Worm (Caenorhabditis elegans): Measurements from ENCODE around the gene F38E1.10.

Gene F38E1.10

DNA sequence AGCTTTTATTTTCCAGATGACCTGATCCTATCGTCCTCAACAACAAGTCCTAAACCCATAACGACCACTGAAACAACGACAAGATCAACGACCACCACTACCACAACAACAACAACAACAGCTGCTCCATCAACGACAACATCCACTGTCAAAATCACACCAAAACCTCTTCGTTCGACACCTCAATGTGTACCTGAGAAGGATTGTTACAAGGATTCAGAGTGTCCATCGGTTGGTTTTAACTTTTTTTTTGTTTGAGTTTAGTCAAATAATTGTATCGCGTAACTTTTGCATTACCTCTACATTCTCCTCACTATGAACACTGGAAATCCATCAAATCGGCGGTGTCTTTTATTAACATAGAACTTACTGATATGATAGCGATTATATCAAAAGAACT, 4.8 kb upstream of the F38E1.10 start:
- no peak for TF ChIP-seq ceh-43 (GFP tag; optimal IDR thresholded peaks at IDR 0.05)
- no peak for TF ChIP-seq nhr-12 (tag; optimal IDR thresholded peaks at IDR 0.05)

DNA sequence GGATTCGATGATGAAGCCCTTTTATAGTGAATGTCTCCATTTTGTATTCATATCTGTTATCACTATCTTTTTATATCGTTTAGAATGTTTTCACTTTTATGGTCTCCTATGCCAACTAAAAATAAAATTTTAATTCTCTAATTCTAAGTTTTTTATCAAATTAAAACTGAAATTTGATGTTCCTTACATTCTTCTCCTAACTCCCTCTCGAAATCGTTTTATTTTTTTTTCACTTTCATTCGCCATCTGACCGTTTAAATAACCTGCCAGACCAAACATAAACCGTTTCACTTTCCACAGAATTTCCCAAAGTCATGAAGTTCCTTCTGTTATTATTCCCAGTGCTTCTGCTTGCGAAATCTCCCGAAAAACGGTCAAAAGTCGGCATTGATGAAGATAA, 3.9 kb upstream of the F38E1.10 start, which contains the start of gene F52E1.5:
Gene F52E1.5 (plus strand): TSS at position 301 of the 400 bp plus-strand sequence.
- TF ChIP-seq mep-1 (tag; optimal IDR thresholded peaks at IDR 0.05), result no peak

DNA sequence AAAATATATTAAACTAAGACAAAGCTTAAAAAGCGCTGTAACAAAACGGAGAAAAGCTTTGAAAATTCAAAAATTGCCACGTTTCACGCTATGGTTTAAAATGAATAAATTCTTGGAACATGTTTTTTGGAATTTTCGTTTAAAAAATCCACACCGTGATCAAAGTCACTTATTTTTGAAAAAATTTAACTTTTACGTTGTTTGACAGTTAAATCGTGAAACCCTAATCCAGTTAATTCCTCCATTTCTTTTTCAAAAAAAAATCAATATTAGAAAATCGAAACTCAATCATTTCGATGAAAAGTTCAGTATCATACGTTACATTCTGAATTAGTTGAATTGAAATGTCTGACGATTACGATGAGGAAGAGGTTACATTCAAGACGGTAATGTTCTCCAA, 530 bp upstream of the F38E1.10 start, which contains the start of gene F38E1.3:
Gene F38E1.3 (plus strand): TSS at position 301 of the 400 bp plus-strand sequence.
- TF ChIP-seq sem-2 (GFP tag; optimal IDR thresholded peaks at IDR 0.05), result no peak
- TF ChIP-seq M03D4.4 (tag; optimal IDR thresholded peaks at IDR 0.05), result no peak
- TF ChIP-seq snpc-4 (tag; optimal IDR thresholded peaks at IDR 0.05), result no peak
- no peak for TF ChIP-seq bed-3 (GFP tag; optimal IDR thresholded peaks at IDR 0.05)
- no peak for TF ChIP-seq ham-2 (GFP tag; optimal IDR thresholded peaks at IDR 0.05)
- TF ChIP-seq nhr-28 (tag; optimal IDR thresholded peaks at IDR 0.05), result no peak
- no peak for TF ChIP-seq unc-62 (GFP tag; optimal IDR thresholded peaks at IDR 0.05)
- TF ChIP-seq ceh-39 (tag; optimal IDR thresholded peaks at IDR 0.05), result no peak

DNA sequence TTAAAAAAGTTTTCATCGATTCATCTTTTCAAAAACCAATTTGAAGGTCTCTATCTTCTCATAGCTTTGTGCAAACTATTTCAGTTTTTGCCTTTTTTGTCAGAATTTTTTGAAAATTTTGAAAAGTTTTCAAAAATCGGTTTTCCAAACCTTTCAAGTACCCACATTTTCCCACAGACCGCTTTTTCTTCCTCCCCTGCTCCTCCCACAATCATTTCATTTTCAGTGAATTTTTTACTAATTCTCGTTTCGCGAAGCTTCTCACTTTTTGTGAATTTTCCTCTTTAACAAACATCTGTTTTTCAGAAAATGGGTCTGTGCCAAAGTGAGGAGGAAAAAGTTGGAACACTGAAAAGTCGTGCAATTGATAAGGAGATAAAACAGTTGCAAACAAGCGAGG, 4.6 kb downstream of the F38E1.10 start, which contains the start of gene gpa-2:
Gene gpa-2 (plus strand): TSS at position 301 of the 400 bp plus-strand sequence.
- TF ChIP-seq nhr-12 (tag; optimal IDR thresholded peaks at IDR 0.05), result no peak
- no peak for TF ChIP-seq elt-3 (tag; optimal IDR thresholded peaks at IDR 0.05)
- TF ChIP-seq hlh-1 (tag; optimal IDR thresholded peaks at IDR 0.05), result no peak
- TF ChIP-seq ceh-43 (GFP tag; optimal IDR thresholded peaks at IDR 0.05), result no peak
- no peak for TF ChIP-seq lin-32 (GFP tag; optimal IDR thresholded peaks at IDR 0.05)
- TF ChIP-seq unc-120 (tag; optimal IDR thresholded peaks at IDR 0.05; ENCODE audit: poor library complexity, severe bottlenecking), result no peak
- no peak for TF ChIP-seq snpc-4 (tag; optimal IDR thresholded peaks at IDR 0.05)

DNA sequence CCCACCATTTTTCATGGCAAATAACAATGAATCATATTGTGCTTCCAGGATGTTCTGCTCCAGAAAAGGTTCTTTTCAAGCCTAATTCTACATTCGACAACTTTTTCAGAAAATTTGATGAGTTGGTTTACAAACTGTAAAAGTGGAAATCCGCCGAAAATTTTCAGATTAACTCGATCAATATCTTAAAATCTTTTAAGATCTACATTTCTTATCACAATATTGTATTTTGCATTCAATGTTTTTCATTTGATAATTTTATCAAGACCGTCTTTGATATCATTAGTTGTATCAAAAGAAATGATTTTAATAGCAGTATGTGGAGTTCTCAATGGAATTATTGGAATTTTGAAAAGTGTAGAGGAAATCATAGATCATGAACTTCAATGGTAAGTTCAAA, 15.5 kb downstream of the F38E1.10 start, which contains the start of gene F38E1.6:
Gene F38E1.6 (plus strand): TSS at position 301 of the 400 bp plus-strand sequence.
- TF ChIP-seq ceh-83 (GFP tag; optimal IDR thresholded peaks at IDR 0.05) (no peak), mls-2 (tag; optimal IDR thresholded peaks at IDR 0.05) (no peak), tbx-8 (GFP tag; optimal IDR thresholded peaks at IDR 0.05) (no peak), nhr-12 (tag; optimal IDR thresholded peaks at IDR 0.05) (no peak), unc-39 (tag; optimal IDR thresholded peaks at IDR 0.05) (no peak), lsy-2 (tag; optimal IDR thresholded peaks at IDR 0.05) (no peak), unc-120 (tag; optimal IDR thresholded peaks at IDR 0.05; ENCODE audit: poor library complexity, severe bottlenecking) (no peak), nhr-28 (tag; optimal IDR thresholded peaks at IDR 0.05) (no peak), elt-3 (tag; optimal IDR thresholded peaks at IDR 0.05) (no peak), lin-13 (tag; optimal IDR thresholded peaks at IDR 0.05) (no peak), pha-4 (tag; optimal IDR thresholded peaks at IDR 0.05) (no peak)

DNA sequence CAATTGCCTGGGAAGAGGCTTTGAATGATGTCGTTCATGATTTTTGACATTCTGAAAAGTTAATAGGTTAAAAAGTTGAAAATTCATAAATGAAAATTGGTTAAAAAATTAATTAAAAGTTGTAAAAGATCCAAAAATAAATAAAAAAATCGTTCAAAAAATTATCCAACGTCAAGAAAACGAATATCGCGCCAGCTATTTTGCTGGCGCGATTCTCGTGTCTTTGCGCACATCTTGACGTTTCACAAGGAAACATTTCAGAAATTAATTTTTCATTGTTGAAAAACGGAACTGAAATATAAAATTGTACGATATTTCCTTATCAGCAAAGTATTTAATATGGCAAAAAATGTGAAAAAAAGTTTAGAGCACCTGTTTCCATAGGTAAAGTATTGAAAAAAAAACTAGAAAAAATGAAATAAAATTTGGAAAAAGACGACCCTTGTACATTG, 16.2 kb downstream of the F38E1.10 start, which contains the start of gene mpdu-1:
Gene mpdu-1 (minus strand): TSS at position 51 of the 452 bp plus-strand sequence.
- TF ChIP-seq snpc-4 (tag; optimal IDR thresholded peaks at IDR 0.05) (no peak), unc-120 (tag; optimal IDR thresholded peaks at IDR 0.05; ENCODE audit: poor library complexity, severe bottlenecking) (no peak), nhr-76 (tag; optimal IDR thresholded peaks at IDR 0.05) (no peak), tbx-8 (GFP tag; optimal IDR thresholded peaks at IDR 0.05) (no peak), zip-8 (tag; optimal IDR thresholded peaks at IDR 0.05) (no peak), hlh-1 (tag; optimal IDR thresholded peaks at IDR 0.05) (no peak), lin-13 (tag; optimal IDR thresholded peaks at IDR 0.05) (no peak), sptf-1 (tag; optimal IDR thresholded peaks at IDR 0.05) (no peak), ceh-39 (tag; optimal IDR thresholded peaks at IDR 0.05) (no peak), drap-1 (GFP tag; optimal IDR thresholded peaks at IDR 0.05) (no peak), nhr-28 (tag; optimal IDR thresholded peaks at IDR 0.05) (no peak), ztf-11 (tag; optimal IDR thresholded peaks at IDR 0.05) (no peak), M03D4.4 (tag; optimal IDR thresholded peaks at IDR 0.05) (no peak), mls-2 (tag; optimal IDR thresholded peaks at IDR 0.05) (no peak), ces-1 (GFP tag; optimal IDR thresholded peaks at IDR 0.05) (peak; percentile 49), blmp-1 (tag; optimal IDR thresholded peaks at IDR 0.05) (no peak), ham-2 (GFP tag; optimal IDR thresholded peaks at IDR 0.05) (no peak), pha-4 (tag; optimal IDR thresholded peaks at IDR 0.05) (peak; percentile 4), lin-32 (GFP tag; optimal IDR thresholded peaks at IDR 0.05) (no peak), mab-5 (tag; optimal IDR thresholded peaks at IDR 0.05) (no peak), lsy-2 (tag; optimal IDR thresholded peaks at IDR 0.05) (peak; percentile 23), mep-1 (tag; optimal IDR thresholded peaks at IDR 0.05) (peak; percentile 45), unc-62 (GFP tag; optimal IDR thresholded peaks at IDR 0.05) (no peak), cnd-1 (tag; optimal IDR thresholded peaks at IDR 0.05) (no peak), elt-1 (tag; optimal IDR thresholded peaks at IDR 0.05; ENCODE audit: borderline replicate concordance, insufficient read depth) (no peak), nhr-237 (tag; optimal IDR thresholded peaks at IDR 0.05) (no peak), ceh-83 (GFP tag; optimal IDR thresholded peaks at IDR 0.05) (no peak)
